Fruit fly (Drosophila melanogaster) whole organism, prepupa: Measurements from ENCODE around the gene CG15330.

Experiments used
- Blimp-1 ChIP-seq: fragments of 200-800 bp; sonication (Bioruptor generic); optimal IDR thresholded peaks from 3 replicates; lab custom pipeline; 2017; ENCODE audit warnings: missing biosample characterization, missing genetic modification characterization, mild to moderate bottlenecking, moderate library complexity, missing genetic modification reagents
- CG10631 ChIP-seq: fragments of 200-800 bp; sonication (Bioruptor generic); optimal IDR thresholded peaks from 2 replicates; lab custom pipeline; 2016; ENCODE audit warnings: missing biosample characterization, missing genetic modification characterization
- CG10669 ChIP-seq: fragments of 200-800 bp; sonication (Bioruptor generic); optimal IDR thresholded peaks from 3 replicates; lab custom pipeline; 2018; ENCODE audit warnings: missing biosample characterization, mild to moderate bottlenecking, missing genetic modification characterization, moderate library complexity
- CG11902 ChIP-seq: fragments of 200-800 bp; sonication (Bioruptor generic); optimal IDR thresholded peaks from 3 replicates; lab custom pipeline; 2016; ENCODE audit warnings: missing biosample characterization, missing genetic modification characterization
- CG15336 ChIP-seq: fragments of 200-800 bp; sonication (Bioruptor generic); IDR thresholded peaks from 2 replicates; pipeline ENCODE4 v1.3.6; 2022; ENCODE audit warnings: missing biosample characterization, missing genetic modification characterization
- CG1621 ChIP-seq: fragments of 200-800 bp; sonication (Bioruptor generic); optimal IDR thresholded peaks from 3 replicates; lab custom pipeline; 2018; ENCODE audit warnings: missing biosample characterization, mild to moderate bottlenecking, missing genetic modification characterization
- CG16779 ChIP-seq: fragments of 200-800 bp; sonication (Bioruptor generic); optimal IDR thresholded peaks from 3 replicates; lab custom pipeline; 2017; ENCODE audit warnings: missing biosample characterization, mild to moderate bottlenecking, missing genetic modification characterization
- CG31627 ChIP-seq: fragments of 200-800 bp; sonication (Bioruptor generic); optimal IDR thresholded peaks from 3 replicates; lab custom pipeline; 2016; ENCODE audit warnings: missing biosample characterization, missing genetic modification characterization
- CG32006 ChIP-seq: fragments of 200-800 bp; sonication (Bioruptor generic); optimal IDR thresholded peaks from 3 replicates; lab custom pipeline; 2017; ENCODE audit warnings: missing biosample characterization, mild to moderate bottlenecking, missing genetic modification characterization
- CG3919 ChIP-seq: fragments of 200-800 bp; sonication (Bioruptor generic); optimal IDR thresholded peaks from 3 replicates; lab custom pipeline; 2016; ENCODE audit warnings: missing biosample characterization, missing genetic modification characterization
- CG6276 ChIP-seq: fragments of 200-800 bp; sonication (Bioruptor generic); optimal IDR thresholded peaks from 2 replicates; lab custom pipeline; 2017; ENCODE audit warnings: missing biosample characterization, mild to moderate bottlenecking, missing genetic modification characterization
- CG6792 ChIP-seq: fragments of 200-800 bp; sonication (Bioruptor generic); optimal IDR thresholded peaks from 3 replicates; lab custom pipeline; 2016; ENCODE audit warnings: missing biosample characterization, missing genetic modification characterization
- CG6808 ChIP-seq: fragments of 200-800 bp; sonication (Bioruptor generic); optimal IDR thresholded peaks from 3 replicates; lab custom pipeline; 2017; ENCODE audit warnings: missing biosample characterization, missing genetic modification characterization, mild to moderate bottlenecking, moderate library complexity, missing genetic modification reagents
- CG6854 ChIP-seq: fragments of 200-800 bp; sonication (Bioruptor generic); optimal IDR thresholded peaks from 2 replicates; lab custom pipeline; 2017; ENCODE audit warnings: missing biosample characterization, mild to moderate bottlenecking, missing genetic modification characterization
- CG7368 ChIP-seq: fragments of 200-800 bp; sonication (Bioruptor generic); optimal IDR thresholded peaks from 3 replicates; lab custom pipeline; 2016; ENCODE audit warnings: missing biosample characterization, missing genetic modification characterization
- CG8632 ChIP-seq: fragments of 200-800 bp; sonication (Bioruptor generic); optimal IDR thresholded peaks from 3 replicates; lab custom pipeline; 2016; ENCODE audit warnings: missing biosample characterization, missing genetic modification characterization
- CG9139 ChIP-seq: fragments of 200-800 bp; sonication (Bioruptor generic); optimal IDR thresholded peaks from 3 replicates; lab custom pipeline; 2017; ENCODE audit warnings: missing biosample characterization, mild to moderate bottlenecking, missing genetic modification characterization
- Eip75B ChIP-seq: fragments of 200-800 bp; sonication (Bioruptor generic); optimal IDR thresholded peaks from 3 replicates; lab custom pipeline; 2016; ENCODE audit warnings: missing biosample characterization, missing genetic modification characterization
- Eip78C ChIP-seq: fragments of 200-800 bp; sonication (Bioruptor generic); peaks from one replicate; lab custom pipeline; 2016; ENCODE audit warnings: missing biosample characterization, missing genetic modification characterization
- Ets21C ChIP-seq: fragments of 200-800 bp; sonication (Bioruptor generic); optimal IDR thresholded peaks from 3 replicates; lab custom pipeline; 2016; ENCODE audit warnings: missing biosample characterization, missing genetic modification characterization
- Ets96B ChIP-seq: fragments of 200-800 bp; optimal IDR thresholded peaks from 2 replicates; lab custom pipeline; 2019; ENCODE audit warnings: missing biosample characterization, mild to moderate bottlenecking, missing genetic modification characterization, moderate library complexity
- Gug ChIP-seq: fragments of 200-800 bp; sonication (Bioruptor generic); IDR thresholded peaks from 2 replicates; pipeline ENCODE4 v1.3.6; 2022; ENCODE audit warnings: missing biosample characterization, missing genetic modification characterization
- Hr38 ChIP-seq: sonication (Bioruptor generic); optimal IDR thresholded peaks from 2 replicates; lab custom pipeline; 2016; ENCODE audit warnings: missing biosample characterization, missing genetic modification characterization
- Hr39 ChIP-seq: fragments of 200-800 bp; sonication (Bioruptor generic); optimal IDR thresholded peaks from 2 replicates; lab custom pipeline; 2016; ENCODE audit warnings: missing biosample characterization, missing genetic modification characterization
- Lpt ChIP-seq: fragments of 200-800 bp; sonication (Bioruptor generic); optimal IDR thresholded peaks from 3 replicates; lab custom pipeline; 2016; ENCODE audit warnings: missing biosample characterization, missing genetic modification characterization
- Met ChIP-seq: fragments of 200-800 bp; sonication (Bioruptor generic); optimal IDR thresholded peaks from 3 replicates; lab custom pipeline; 2016; ENCODE audit warnings: missing biosample characterization, missing genetic modification characterization
- OdsH ChIP-seq: fragments of 200-800 bp; sonication (Bioruptor generic); optimal IDR thresholded peaks from 3 replicates; lab custom pipeline; 2016; ENCODE audit warnings: missing biosample characterization, missing genetic modification characterization
- Smox ChIP-seq: fragments of 200-800 bp; sonication (Bioruptor generic); optimal IDR thresholded peaks from 3 replicates; lab custom pipeline; 2016; ENCODE audit warnings: missing biosample characterization, missing genetic modification characterization
- Sox102F ChIP-seq: fragments of 200-800 bp; sonication (Bioruptor generic); optimal IDR thresholded peaks from 2 replicates; lab custom pipeline; 2016; ENCODE audit warnings: missing biosample characterization, mild to moderate bottlenecking, missing genetic modification characterization
- Sox14 ChIP-seq: fragments of 200-800 bp; sonication (Bioruptor generic); optimal IDR thresholded peaks from 3 replicates; lab custom pipeline; 2016; ENCODE audit warnings: missing biosample characterization, missing genetic modification characterization
- Sox15 ChIP-seq: fragments of 200-800 bp; sonication (Bioruptor generic); optimal IDR thresholded peaks from 3 replicates; lab custom pipeline; 2016; ENCODE audit warnings: missing biosample characterization, missing genetic modification characterization
- achi ChIP-seq: fragments of 200-800 bp; sonication (Bioruptor generic); optimal IDR thresholded peaks from 3 replicates; lab custom pipeline; 2016; ENCODE audit warnings: missing biosample characterization, missing genetic modification characterization
- acj6 ChIP-seq: fragments of 200-800 bp; sonication (Bioruptor generic); optimal IDR thresholded peaks from 3 replicates; lab custom pipeline; 2016; ENCODE audit warnings: missing biosample characterization, missing genetic modification characterization
- cyc ChIP-seq: fragments of 200-800 bp; sonication (Bioruptor generic); optimal IDR thresholded peaks from 3 replicates; lab custom pipeline; 2016; ENCODE audit warnings: missing biosample characterization, missing genetic modification characterization
- dac ChIP-seq: fragments of 200-800 bp; sonication (Bioruptor generic); optimal IDR thresholded peaks from 2 replicates; lab custom pipeline; 2017; ENCODE audit warnings: missing biosample characterization, mild to moderate bottlenecking, missing genetic modification characterization
- dsx ChIP-seq: fragments of 200-800 bp; optimal IDR thresholded peaks from 3 replicates; lab custom pipeline; 2019; ENCODE audit warnings: missing biosample characterization, mild to moderate bottlenecking, missing genetic modification characterization, moderate library complexity; ENCODE audit not compliant: poor library complexity, severe bottlenecking
- eg ChIP-seq: fragments of 200-800 bp; sonication (Bioruptor generic); IDR thresholded peaks from 3 replicates; pipeline ENCODE4 v1.3.6; 2022; ENCODE audit warnings: missing biosample characterization, missing genetic modification characterization
- esn ChIP-seq: fragments of 200-800 bp; sonication (Bioruptor generic); optimal IDR thresholded peaks from 2 replicates; lab custom pipeline; 2016; ENCODE audit warnings: missing biosample characterization, mild to moderate bottlenecking, missing genetic modification characterization, moderate library complexity
- fd59A ChIP-seq: fragments of 200-800 bp; sonication (Bioruptor generic); optimal IDR thresholded peaks from 2 replicates; lab custom pipeline; 2017; ENCODE audit warnings: missing biosample characterization, mild to moderate bottlenecking, missing genetic modification characterization, missing genetic modification reagents
- fd85E ChIP-seq: fragments of 200-800 bp; sonication (Bioruptor generic); optimal IDR thresholded peaks from 3 replicates; lab custom pipeline; 2016; ENCODE audit warnings: missing biosample characterization, missing genetic modification characterization
- lz ChIP-seq: fragments of 200-800 bp; sonication (Bioruptor generic); optimal IDR thresholded peaks from 3 replicates; lab custom pipeline; 2016; ENCODE audit warnings: missing biosample characterization, missing genetic modification characterization
- net ChIP-seq: fragments of 200-800 bp; sonication (Bioruptor generic); optimal IDR thresholded peaks from 3 replicates; lab custom pipeline; 2016; ENCODE audit warnings: missing biosample characterization, missing genetic modification characterization
- pdm3 ChIP-seq: fragments of 200-800 bp; sonication (Bioruptor generic); optimal IDR thresholded peaks from 3 replicates; lab custom pipeline; 2016; ENCODE audit warnings: missing biosample characterization, missing genetic modification characterization
- salr ChIP-seq, 2 experiments: fragments of 200-800 bp; sonication (Bioruptor generic); optimal IDR thresholded peaks; 3 replicates each; lab custom pipeline; 2016 to 2018; ENCODE audit warnings: missing biosample characterization in 2 of 2, missing genetic modification characterization in 2 of 2, mild to moderate bottlenecking in 1 of 2
- spab ChIP-seq: fragments of 200-800 bp; sonication (Bioruptor generic); optimal IDR thresholded peaks from 2 replicates; lab custom pipeline; 2017; ENCODE audit warnings: missing biosample characterization, mild to moderate bottlenecking, missing genetic modification characterization, missing genetic modification reagents
- svp ChIP-seq: fragments of 200-800 bp; sonication (Bioruptor generic); peaks from one replicate; lab custom pipeline; 2016; ENCODE audit warnings: missing biosample characterization, missing genetic modification characterization
- vri ChIP-seq: fragments of 200-800 bp; sonication (Bioruptor generic); optimal IDR thresholded peaks from 3 replicates; lab custom pipeline; 2016; ENCODE audit warnings: missing biosample characterization, mild to moderate bottlenecking, missing genetic modification characterization

CG15330 gene

dm6 chrX:7972363-7972942 is 16.6 kb downstream of the CG15330 start (continued):
- TF ChIP-seq Blimp-1 (peak; percentile 67), salr (GFP tag; optimal IDR thresholded peaks at IDR 0.05; lab: Kevin White, UChicago) (peak; percentile 59 to 87), CG6854 (GFP tag; lab: Kevin White, UChicago) (peak; percentile 75), Eip75B (GFP tag; lab: Kevin White, UChicago) (peak; percentile 87), lz (GFP tag; lab: Kevin White, UChicago) (peak; percentile 86), acj6 (peak; percentile 89), CG7368 (GFP tag; lab: Kevin White, UChicago) (peak; percentile 85), achi (GFP tag; lab: Kevin White, UChicago) (peak; percentile 87), net (GFP tag; lab: Kevin White, UChicago) (peak; percentile 91), Sox14 (GFP tag; lab: Kevin White, UChicago) (peak; percentile 89), CG16779 (tag; lab: Kevin White, UChicago) (peak; percentile 77), fd59A (GFP tag; lab: Kevin White, UChicago) (peak; percentile 89), CG3919 (GFP tag; lab: Kevin White, UChicago) (peak; percentile 88), CG8632 (GFP tag; lab: Kevin White, UChicago) (peak; percentile 87), Ets21C (GFP tag; lab: Kevin White, UChicago) (peak; percentile 74), CG15336 (peak; percentile 90), CG6792 (GFP tag; lab: Kevin White, UChicago) (peak; percentile 88), Hr39 (GFP tag; lab: Kevin White, UChicago) (peak; percentile 83)

- TF ChIP-seq Met (no peak), OdsH (GFP tag; lab: Kevin White, UChicago) (no peak), net (GFP tag; lab: Kevin White, UChicago) (no peak), vri (GFP tag; lab: Kevin White, UChicago) (no peak), Sox14 (GFP tag; lab: Kevin White, UChicago) (no peak), CG15336 (no peak), dac (GFP tag; lab: Kevin White, UChicago) (no peak), CG7368 (GFP tag; lab: Kevin White, UChicago) (no peak), CG10631 (GFP tag; lab: Kevin White, UChicago) (no peak), CG11902 (GFP tag; lab: Kevin White, UChicago) (no peak), Blimp-1 (peak; percentile 95), CG1621 (tag; lab: Kevin White, UChicago) (peak; percentile 42), eg (GFP tag; lab: Robert Waterston, UW) (no peak), Ets21C (GFP tag; lab: Kevin White, UChicago) (no peak), Hr38 (GFP tag; lab: Kevin White, UChicago) (no peak), Gug (no peak), Sox15 (GFP tag; lab: Kevin White, UChicago) (no peak), cyc (GFP tag; lab: Kevin White, UChicago) (no peak), svp (no peak), CG6276 (GFP tag; lab: Kevin White, UChicago) (no peak), spab (GFP tag; lab: Kevin White, UChicago) (peak; percentile 37), dsx (peak; percentile 40), Eip78C (GFP tag; lab: Kevin White, UChicago) (peak; percentile 68), fd85E (GFP tag; lab: Kevin White, UChicago) (no peak), CG6792 (GFP tag; lab: Kevin White, UChicago) (no peak), CG6808 (GFP tag; lab: Kevin White, UChicago) (peak; percentile 76), CG10669 (GFP tag; lab: Kevin White, UChicago) (peak; percentile 27), Ets96B (tag; lab: Kevin White, UChicago) (peak; percentile 17), CG9139 (GFP tag; lab: Kevin White, UChicago) (peak; percentile 78), esn (GFP tag; lab: Kevin White, UChicago) (no peak), Lpt (GFP tag; lab: Kevin White, UChicago) (peak; percentile 17), pdm3 (GFP tag; lab: Kevin White, UChicago) (no peak), Sox102F (GFP tag; lab: Kevin White, UChicago) (peak; percentile 29), CG8632 (GFP tag; lab: Kevin White, UChicago) (no peak), CG16779 (tag; lab: Kevin White, UChicago) (no peak), CG31627 (GFP tag; lab: Kevin White, UChicago) (no peak), CG3919 (GFP tag; lab: Kevin White, UChicago) (no peak), CG32006 (GFP tag; lab: Kevin White, UChicago) (no peak), Smox (GFP tag; lab: Kevin White, UChicago) (no peak), acj6 (no peak)
Observed at dm6 chrX:7973325-7973954, 17.6 kb downstream of the CG15330 start.
